Worm (Caenorhabditis elegans): Measurements from ENCODE around the gene nmur-1.

DNA sequence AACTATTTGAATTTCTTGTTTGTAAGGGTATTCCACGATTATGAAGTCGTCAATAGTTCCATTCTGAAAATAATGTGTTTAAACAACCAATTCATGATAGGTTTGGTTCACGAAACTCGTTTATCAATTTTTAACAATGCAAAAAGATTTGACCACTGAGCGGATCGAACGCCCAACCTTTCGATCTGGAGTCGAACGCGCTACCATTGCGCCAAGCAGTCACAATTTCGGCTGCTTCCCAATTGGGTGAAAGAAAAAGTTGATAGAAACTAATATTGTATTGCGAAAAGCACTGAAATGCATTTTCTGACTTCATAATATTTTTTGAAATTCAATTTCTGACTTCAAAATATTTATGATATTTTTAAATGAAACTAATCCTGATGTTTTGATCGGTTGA, 35.8 kb upstream of the nmur-1 start:
- TF ChIP-seq W03F9.2 (tag; optimal IDR thresholded peaks at IDR 0.05) (no peak), him-1 (tag; optimal IDR thresholded peaks at IDR 0.05) (no peak), dao-5 (tag; optimal IDR thresholded peaks at IDR 0.05) (no peak)

All from whole organism, L4/young adult.